Fruit fly (Drosophila melanogaster) whole organism, adult: Measurements from ENCODE around the gene Cyp312a1.
A peak's percentile ranks its signal among the peaks of the same experiment; 100 is the strongest.

Experiments
- CG14711 ChIP-seq: fragments of 200-800 bp; sonication (Bioruptor generic); optimal IDR thresholded peaks from 2 replicates; lab custom pipeline; 2018; ENCODE audit warnings: missing biosample characterization, mild to moderate bottlenecking, missing genetic modification characterization, moderate library complexity
- CG1620 ChIP-seq: fragments of 200-800 bp; sonication (Bioruptor generic); optimal IDR thresholded peaks from 2 replicates; lab custom pipeline; 2016; ENCODE audit warnings: missing biosample characterization, missing genetic modification characterization
- CG33017 ChIP-seq: fragments of 200-800 bp; sonication (Bioruptor generic); optimal IDR thresholded peaks from 2 replicates; lab custom pipeline; 2018; ENCODE audit warnings: missing biosample characterization, mild to moderate bottlenecking, missing genetic modification characterization, moderate library complexity
- CG7045 ChIP-seq: fragments of 200-800 bp; sonication (Bioruptor generic); optimal IDR thresholded peaks from 2 replicates; lab custom pipeline; 2017; ENCODE audit warnings: missing biosample characterization, mild to moderate bottlenecking, missing genetic modification characterization
- Hr96 ChIP-seq: fragments of 200-800 bp; sonication (Bioruptor generic); optimal IDR thresholded peaks from 2 replicates; lab custom pipeline; 2016; ENCODE audit warnings: missing biosample characterization, missing genetic modification characterization
- Mnt ChIP-seq: fragments of 200-800 bp; sonication (Bioruptor generic); optimal IDR thresholded peaks from 2 replicates; lab custom pipeline; 2016; ENCODE audit warnings: missing biosample characterization, mild to moderate bottlenecking, missing genetic modification characterization
- bab1 ChIP-seq: fragments of 200-800 bp; sonication (Bioruptor generic); optimal IDR thresholded peaks from 3 replicates; lab custom pipeline; 2019; ENCODE audit warnings: missing biosample characterization, mild to moderate bottlenecking, missing genetic modification characterization, moderate library complexity
- cic ChIP-seq: fragments of 200-800 bp; sonication (Bioruptor generic); optimal IDR thresholded peaks from 2 replicates; lab custom pipeline; 2017; ENCODE audit warnings: missing biosample characterization, mild to moderate bottlenecking, missing genetic modification characterization, moderate library complexity
- kay ChIP-seq: fragments of 200-800 bp; sonication (Bioruptor generic); peaks from one replicate; lab custom pipeline; 2016; ENCODE audit warnings: missing biosample characterization, missing genetic modification characterization, borderline replicate concordance
- ovo ChIP-seq: fragments of 200-800 bp; sonication (Bioruptor generic); optimal IDR thresholded peaks from 2 replicates; lab custom pipeline; 2016; ENCODE audit warnings: missing biosample characterization, missing genetic modification characterization
- pad ChIP-seq: fragments of 200-800 bp; sonication (Bioruptor generic); optimal IDR thresholded peaks from 3 replicates; lab custom pipeline; 2017; ENCODE audit warnings: missing biosample characterization, missing genetic modification characterization, mild to moderate bottlenecking, moderate library complexity, missing genetic modification reagents
- tj ChIP-seq: fragments of 200-800 bp; sonication (Bioruptor generic); optimal IDR thresholded peaks from 3 replicates; lab custom pipeline; 2017; ENCODE audit warnings: missing biosample characterization, mild to moderate bottlenecking, missing genetic modification characterization, moderate library complexity
- toe ChIP-seq: fragments of 200-800 bp; sonication (Bioruptor generic); optimal IDR thresholded peaks from 2 replicates; lab custom pipeline; 2016; ENCODE audit warnings: missing biosample characterization, missing genetic modification characterization

DNA sequence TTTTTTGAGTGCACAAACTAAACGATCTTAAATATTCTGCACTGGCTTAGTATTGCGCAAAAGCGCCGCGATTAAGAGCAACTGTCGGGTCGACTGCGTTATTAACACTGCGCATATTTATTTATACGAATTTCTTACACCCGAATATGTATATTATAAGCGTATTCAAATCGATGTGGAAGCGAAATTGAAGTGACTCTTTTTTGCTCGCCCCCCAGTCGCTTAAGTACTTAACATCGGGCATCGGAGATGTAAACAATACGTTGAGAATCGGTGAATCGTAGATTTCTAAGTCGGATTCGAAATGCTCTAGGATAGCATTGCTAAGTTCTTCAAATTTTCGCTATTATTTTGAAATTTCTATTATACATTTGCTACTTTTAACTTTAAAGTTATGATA is at the start of gene Cyp312a1:
- TF ChIP-seq toe (no peak), ovo (no peak), bab1 (GFP tag; lab: Kevin White, UChicago) (no peak), Mnt (no peak), tj (no peak), CG14711 (tag; lab: Kevin White, UChicago) (no peak), CG1620 (GFP tag; lab: Kevin White, UChicago) (no peak), cic (GFP tag; lab: Kevin White, UChicago) (no peak), kay (GFP tag; lab: Kevin White, UChicago) (peak; percentile 16), CG7045 (GFP tag; lab: Kevin White, UChicago) (no peak), pad (GFP tag; lab: Kevin White, UChicago) (no peak), Hr96 (GFP tag; lab: Kevin White, UChicago) (no peak), CG33017 (tag; lab: Kevin White, UChicago) (no peak)
